Worm (Caenorhabditis elegans) whole organism, L1 larva: Measurements from ENCODE around the gene nhl-2.

Experiments
- C16A3.4 ChIP-seq: fragments of 150-350 bp; optimal IDR thresholded peaks from 2 replicates; lab custom pipeline; 2014; ENCODE audit warnings: missing biosample characterization, missing genetic modification characterization
- C34B4.2 ChIP-seq: sonication (generic microtip); optimal IDR thresholded peaks from 2 replicates; lab custom pipeline; 2017; ENCODE audit warnings: mild to moderate bottlenecking, missing genetic modification characterization, missing compliant biosample characterization
- aly-2 ChIP-seq: fragments of 150-350 bp; optimal IDR thresholded peaks from 2 replicates; lab custom pipeline; 2014; ENCODE audit warnings: missing biosample characterization, missing genetic modification characterization
- ceh-82 ChIP-seq, 3 experiments: fragments of 150-350 bp in 1 of 3; sonication (generic microtip) in 2 of 3; optimal IDR thresholded peaks; 2 replicates each; lab custom pipeline; 2014 to 2017; ENCODE audit warnings: missing biosample characterization in 3 of 3, missing genetic modification characterization in 3 of 3
- ceh-88 ChIP-seq: fragments of 200-800 bp; sonication (Bioruptor generic); IDR thresholded peaks from 2 replicates; pipeline ENCODE4 v1.3.6; 2022; ENCODE audit warnings: missing genetic modification characterization, missing compliant biosample characterization
- dpl-1 ChIP-seq, 3 experiments: fragments of 150-350 bp in 2 of 3; sonication (generic microtip) in 1 of 3; optimal IDR thresholded peaks; 2 replicates each; lab custom pipeline; 2014 to 2017; ENCODE audit warnings: missing biosample characterization in 3 of 3, missing genetic modification characterization in 3 of 3, missing genetic modification reagents in 3 of 3
- dsc-1 ChIP-seq: sonication (generic microtip); optimal IDR thresholded peaks from 2 replicates; lab custom pipeline; 2016; ENCODE audit warnings: mild to moderate bottlenecking, missing genetic modification characterization, missing compliant biosample characterization
- efl-1 ChIP-seq, 4 experiments: fragments of 150-350 bp; optimal IDR thresholded peaks in 3 of 4; peaks in 1 of 4; 1 replicate in 1 of 4; 2 replicates in 3 of 4; lab custom pipeline; 2014; ENCODE audit warnings: missing biosample characterization in 2 of 4, missing genetic modification characterization in 2 of 4, missing genetic modification reagents in 2 of 4
- egl-13 ChIP-seq: sonication (generic microtip); optimal IDR thresholded peaks from 2 replicates; lab custom pipeline; 2016; ENCODE audit warnings: missing genotype, missing genetic modification reagents, missing genetic modification characterization, missing compliant biosample characterization
- elt-2 ChIP-seq: sonication (generic microtip); optimal IDR thresholded peaks from 2 replicates; lab custom pipeline; 2016; ENCODE audit warnings: missing genetic modification characterization, mild to moderate bottlenecking, inconsistent platforms, missing compliant biosample characterization, missing genetic modification reagents
- elt-3 ChIP-seq, 6 experiments: fragments of 150-350 bp in 1 of 6; sonication (generic microtip); optimal IDR thresholded peaks; 2 replicates each; lab custom pipeline; 2017 to 2018; ENCODE audit warnings: missing biosample characterization in 6 of 6, missing genetic modification characterization in 6 of 6, inconsistent platforms in 1 of 6
- fkh-8 ChIP-seq: sonication (generic microtip); optimal IDR thresholded peaks from 2 replicates; lab custom pipeline; 2016; ENCODE audit warnings: mild to moderate bottlenecking, missing genetic modification characterization, missing compliant biosample characterization
- grh-1 ChIP-seq: fragments of 200-800 bp; sonication (Bioruptor generic); IDR thresholded peaks from 2 replicates; pipeline ENCODE4 v1.3.6; 2022; ENCODE audit warnings: missing genetic modification reagents, missing genetic modification characterization, missing compliant biosample characterization
- hlh-4 ChIP-seq: sonication (generic microtip); optimal IDR thresholded peaks from 2 replicates; lab custom pipeline; 2016; ENCODE audit warnings: mild to moderate bottlenecking, missing genetic modification characterization, missing compliant biosample characterization
- hpl-2 ChIP-seq: fragments of 150-350 bp; optimal IDR thresholded peaks from 2 replicates; lab custom pipeline; 2014; ENCODE audit warnings: missing biosample characterization, missing genetic modification reagents, missing genetic modification characterization
- lin-14 ChIP-seq: fragments of 200-800 bp; sonication (Bioruptor generic); optimal IDR thresholded peaks from 2 replicates; lab custom pipeline; 2018; ENCODE audit warnings: mild to moderate bottlenecking, missing genetic modification characterization, moderate library complexity, missing compliant biosample characterization
- lin-35 ChIP-seq, 2 experiments: fragments of 150-350 bp; optimal IDR thresholded peaks; 2 replicates each; lab custom pipeline; 2014; ENCODE audit warnings: missing biosample characterization in 2 of 2, missing genetic modification characterization in 2 of 2, missing genetic modification reagents in 2 of 2
- lsy-2 ChIP-seq, 2 experiments: fragments of 150-350 bp; optimal IDR thresholded peaks; 2 replicates each; lab custom pipeline; 2014; ENCODE audit warnings: missing biosample characterization in 2 of 2, missing genetic modification characterization in 2 of 2
- nhr-11 ChIP-seq: fragments of 150-350 bp; optimal IDR thresholded peaks from 2 replicates; lab custom pipeline; 2014; ENCODE audit warnings: missing biosample characterization, missing genetic modification characterization
- nhr-19 ChIP-seq: fragments of 200-800 bp; sonication (Bioruptor generic); conservative IDR thresholded peaks from 2 replicates; pipeline ENCODE4 v1.3.6; 2022; ENCODE audit warnings: missing genetic modification characterization, missing compliant biosample characterization
- nhr-20 ChIP-seq: sonication (generic microtip); optimal IDR thresholded peaks from 2 replicates; lab custom pipeline; 2016; ENCODE audit warnings: mild to moderate bottlenecking, missing genetic modification characterization, missing compliant biosample characterization
- nhr-47 ChIP-seq: sonication (generic microtip); optimal IDR thresholded peaks from 2 replicates; lab custom pipeline; 2016; ENCODE audit warnings: mild to moderate bottlenecking, missing genetic modification characterization, moderate library complexity, missing compliant biosample characterization
- nhr-71 ChIP-seq: sonication (generic microtip); optimal IDR thresholded peaks from 2 replicates; lab custom pipeline; 2016; ENCODE audit warnings: mild to moderate bottlenecking, missing genetic modification characterization, moderate library complexity, missing compliant biosample characterization
- nhr-76 ChIP-seq: sonication (generic microtip); optimal IDR thresholded peaks from 2 replicates; lab custom pipeline; 2017; ENCODE audit warnings: missing biosample characterization, missing genetic modification characterization
- nhr-90 ChIP-seq: sonication (generic microtip); optimal IDR thresholded peaks from 2 replicates; lab custom pipeline; 2016; ENCODE audit warnings: mild to moderate bottlenecking, missing genetic modification characterization, missing compliant biosample characterization; ENCODE audit not compliant: poor library complexity
- pag-3 ChIP-seq: sonication (generic microtip); optimal IDR thresholded peaks from 2 replicates; lab custom pipeline; 2017; ENCODE audit warnings: missing genetic modification characterization, mild to moderate bottlenecking, missing compliant biosample characterization, antibody characterized with exemption, borderline replicate concordance; ENCODE audit not compliant: insufficient read depth
- snu-23 ChIP-seq: sonication (generic microtip); optimal IDR thresholded peaks from 2 replicates; lab custom pipeline; 2016; ENCODE audit warnings: missing genetic modification characterization, missing compliant biosample characterization
- swsn-7 ChIP-seq: sonication (generic microtip); optimal IDR thresholded peaks from 2 replicates; lab custom pipeline; 2016; ENCODE audit warnings: missing genetic modification characterization, missing compliant biosample characterization
- tbx-2 ChIP-seq: sonication (generic microtip); optimal IDR thresholded peaks from 2 replicates; lab custom pipeline; 2016; ENCODE audit warnings: missing genetic modification characterization, missing compliant biosample characterization
- unc-62 ChIP-seq: fragments of 150-350 bp; optimal IDR thresholded peaks from 2 replicates; lab custom pipeline; 2014; ENCODE audit warnings: missing biosample characterization, missing genetic modification reagents, missing genetic modification characterization
- zag-1 ChIP-seq: fragments of 150-350 bp; optimal IDR thresholded peaks from 2 replicates; lab custom pipeline; 2014; ENCODE audit warnings: missing biosample characterization, missing genetic modification characterization
- ztf-4 ChIP-seq: fragments of 150-350 bp; optimal IDR thresholded peaks from 2 replicates; lab custom pipeline; 2014; ENCODE audit warnings: missing biosample characterization, missing genetic modification characterization

The nhl-2 gene

ce11 chrIII:4922020-4922419 is 23.1 kb upstream of the nhl-2 start, which contains the start of gene mmab-1:
TSS of gene mmab-1 (minus strand) at chrIII:4922114.
- TF ChIP-seq efl-1 (optimal IDR thresholded peaks at IDR 0.05; lab: Kevin White, UChicago), result peak; percentile 15 to 30
- peak in 1 of 2 experiments; percentile 91 for TF ChIP-seq efl-1 (GFP tag; optimal IDR thresholded peaks at IDR 0.05 in 1 of 2; lab: Kevin White, UChicago)
- peak in 1 of 2 experiments; percentile 18 for TF ChIP-seq lsy-2 (tag; optimal IDR thresholded peaks at IDR 0.05; lab: Kevin White, UChicago)
- peak; percentile 66 for TF ChIP-seq nhr-19
- peak; percentile 36 for TF ChIP-seq snu-23 (GFP tag; lab: Kevin White, UChicago)
- peak; percentile 8; the same call in 1 of the 2 replicates for TF ChIP-seq ceh-88 (GFP tag; lab: Robert Waterston, UW)
- peak; percentile 59 for TF ChIP-seq nhr-71 (tag; lab: Kevin White, UChicago)
- peak; percentile 4 for TF ChIP-seq tbx-2 (tag; lab: Kevin White, UChicago)
- peak; percentile 18 for TF ChIP-seq nhr-20
- TF ChIP-seq grh-1 (GFP tag; lab: Robert Waterston, UW), result peak; percentile 51
- TF ChIP-seq fkh-8 (tag; lab: Kevin White, UChicago), result peak; percentile 36
- peak in 1 of 3 experiments; percentile 11 for TF ChIP-seq dpl-1 (GFP tag; optimal IDR thresholded peaks at IDR 0.05; lab: Kevin White, UChicago)
- peak; percentile 60 for TF ChIP-seq nhr-90 (tag; lab: Kevin White, UChicago)
- peak; percentile 15 for TF ChIP-seq dsc-1
- TF ChIP-seq lin-35 (GFP tag; optimal IDR thresholded peaks at IDR 0.05; lab: Kevin White, UChicago), result peak in 1 of 2 experiments; percentile 8
- peak; percentile 57 for TF ChIP-seq nhr-47 (tag; lab: Kevin White, UChicago)
- peak; percentile 19 for TF ChIP-seq swsn-7 (tag; lab: Kevin White, UChicago)

- TF ChIP-seq elt-2 (tag; lab: Kevin White, UChicago) (no peak), lsy-2 (tag; optimal IDR thresholded peaks at IDR 0.05; lab: Kevin White, UChicago) (no peak), grh-1 (GFP tag; lab: Robert Waterston, UW) (no peak), nhr-20 (no peak), aly-2 (no peak), ceh-88 (GFP tag; lab: Robert Waterston, UW) (no peak), lin-35 (GFP tag; optimal IDR thresholded peaks at IDR 0.05; lab: Kevin White, UChicago) (no peak), fkh-8 (tag; lab: Kevin White, UChicago) (no peak), nhr-11 (no peak)
- TF ChIP-seq, all 84 proteins: peak for 0
Observed at ce11 chrIII:4920221-4920620, 21.3 kb upstream of the nhl-2 start, which contains the start of gene ula-1. TSS of gene ula-1 (minus strand) at chrIII:4920321.

ce11 chrIII:4918906-4919305 is 20.0 kb upstream of the nhl-2 start:
- no peak for TF ChIP-seq pag-3 (tag; lab: Kevin White, UChicago)
- TF ChIP-seq nhr-76 (tag; lab: Kevin White, UChicago), result no peak
- no peak for TF ChIP-seq lsy-2 (tag; optimal IDR thresholded peaks at IDR 0.05; lab: Kevin White, UChicago)
- no peak for TF ChIP-seq ztf-4 (tag; lab: Kevin White, UChicago)
- TF ChIP-seq hlh-4 (tag; lab: Kevin White, UChicago), result no peak
- TF ChIP-seq C34B4.2 (tag; lab: Kevin White, UChicago), result no peak
- no peak for TF ChIP-seq ceh-82 (tag; optimal IDR thresholded peaks at IDR 0.05; lab: Kevin White, UChicago)
- TF ChIP-seq hpl-2, result no peak
- TF ChIP-seq elt-3 (tag; optimal IDR thresholded peaks at IDR 0.05; lab: Kevin White, UChicago), result no peak
- no peak for TF ChIP-seq unc-62 (GFP tag; lab: Kevin White, UChicago)
- no peak for TF ChIP-seq C16A3.4 (tag; lab: Kevin White, UChicago)
- TF ChIP-seq lin-35 (GFP tag; optimal IDR thresholded peaks at IDR 0.05; lab: Kevin White, UChicago), result no peak
- TF ChIP-seq lin-14 (GFP tag; lab: Kevin White, UChicago), result no peak
- no peak for TF ChIP-seq egl-13 (tag; lab: Kevin White, UChicago)
- TF ChIP-seq dpl-1 (GFP tag; optimal IDR thresholded peaks at IDR 0.05; lab: Kevin White, UChicago), result no peak
- no peak for TF ChIP-seq zag-1 (tag; lab: Kevin White, UChicago)
- no peak for TF ChIP-seq nhr-47 (tag; lab: Kevin White, UChicago)
